Worm (Caenorhabditis elegans) whole organism, midembryonic: ENCODE results near the gene F35H12.6.

Source experiments
- T22C8.4 ChIP-seq: fragments of 200-800 bp; sonication (Bioruptor generic); IDR thresholded peaks from 2 replicates; pipeline ENCODE4 v1.3.6; 2022; ENCODE audit warnings: missing genetic modification characterization, missing compliant biosample characterization
- cog-1 ChIP-seq: sonication (generic microtip); optimal IDR thresholded peaks from 2 replicates; lab custom pipeline; 2016; ENCODE audit warnings: missing genetic modification characterization, missing compliant biosample characterization
- flt-1 ChIP-seq: fragments of 200-800 bp; sonication (Bioruptor generic); IDR thresholded peaks from 2 replicates; pipeline ENCODE4 v1.3.6; 2022; ENCODE audit warnings: missing genetic modification characterization, missing compliant biosample characterization
- klf-2 ChIP-seq: fragments of 200-800 bp; sonication (Bioruptor generic); conservative IDR thresholded peaks from 2 replicates; pipeline ENCODE4 v1.3.6; 2022; ENCODE audit warnings: missing genetic modification reagents, missing genetic modification characterization, missing compliant biosample characterization
- med-1 ChIP-seq: sonication (generic microtip); optimal IDR thresholded peaks from 2 replicates; lab custom pipeline; 2017; ENCODE audit warnings: missing genetic modification characterization, mild to moderate bottlenecking, missing compliant biosample characterization, antibody characterized with exemption, missing genetic modification reagents; ENCODE audit not compliant: insufficient read depth
- ref-1 ChIP-seq: fragments of 200-800 bp; sonication (Bioruptor generic); conservative IDR thresholded peaks from 2 replicates; pipeline ENCODE4 v1.3.6; 2022; ENCODE audit warnings: missing genetic modification reagents, missing genetic modification characterization, missing compliant biosample characterization
- tab-1 ChIP-seq: fragments of 200-800 bp; sonication (Bioruptor generic); IDR thresholded peaks from 2 replicates; pipeline ENCODE4 v1.3.6; 2022; ENCODE audit warnings: missing genetic modification characterization, missing compliant biosample characterization
- ztf-23 ChIP-seq: fragments of 200-800 bp; sonication (Bioruptor generic); IDR thresholded peaks from 2 replicates; pipeline ENCODE4 v1.3.6; 2022; ENCODE audit warnings: missing genetic modification reagents, missing genetic modification characterization, missing compliant biosample characterization
- ztf-29 ChIP-seq: fragments of 200-800 bp; sonication (Bioruptor generic); IDR thresholded peaks from 2 replicates; pipeline ENCODE4 v1.3.6; 2022; ENCODE audit warnings: missing genetic modification reagents, missing genetic modification characterization, missing compliant biosample characterization

F35H12.6 gene

DNA sequence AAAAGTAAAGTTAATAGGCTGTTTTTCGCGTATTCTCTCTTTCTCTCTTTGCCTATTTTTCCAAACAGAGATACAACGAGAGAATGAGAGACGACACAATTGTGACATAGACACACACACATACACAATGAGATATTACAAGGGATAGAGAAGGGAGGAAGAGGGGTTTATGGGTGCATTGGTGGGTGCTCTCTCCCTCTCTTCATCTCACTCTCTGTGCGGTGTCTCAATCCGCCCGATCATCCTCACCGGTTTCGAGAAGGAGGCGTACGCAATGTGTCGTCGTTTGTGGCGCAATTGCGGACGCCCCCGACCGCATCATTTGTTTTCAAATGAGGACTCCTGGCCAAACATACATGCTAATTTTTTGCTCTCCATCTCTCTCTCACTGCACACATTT lies 36.4 kb downstream of the F35H12.6 start:
- TF ChIP-seq cog-1 (peak; percentile 96), ztf-23 (GFP tag; lab: Robert Waterston, UW) (peak; percentile 69; the same call in 1 of the 2 replicates), ref-1 (GFP tag; lab: Robert Waterston, UW) (no peak), T22C8.4 (GFP tag; lab: Robert Waterston, UW) (no peak), tab-1 (GFP tag; lab: Robert Waterston, UW) (peak; percentile 80), flt-1 (GFP tag; lab: Robert Waterston, UW) (peak; percentile 79), med-1 (GFP tag; lab: Kevin White, UChicago) (no peak), klf-2 (peak; percentile 59; the same call in 1 of the 2 replicates), ztf-29 (no peak)

DNA sequence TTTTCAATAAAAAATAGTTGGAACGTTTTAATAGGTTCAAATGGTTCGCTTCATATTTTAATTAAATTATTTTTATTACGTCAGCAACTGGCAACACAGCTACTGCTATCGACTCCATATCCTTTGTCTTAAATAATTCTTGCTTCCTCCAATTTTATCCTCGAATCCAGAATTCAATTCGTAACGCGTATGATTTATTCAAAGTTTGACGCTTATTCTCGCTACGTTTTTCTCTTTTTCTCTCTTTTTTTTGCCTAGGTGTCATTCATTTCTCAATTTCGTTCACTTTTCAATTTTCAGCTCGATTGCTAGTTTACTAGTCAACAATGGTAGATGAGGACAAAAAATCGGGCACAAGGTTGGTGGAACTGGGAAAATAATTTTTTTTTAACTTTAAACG lies 37.4 kb downstream of the F35H12.6 start, which contains the start of gene arr-1:
Gene arr-1 (plus strand): TSS at position 301 of the 400 bp plus-strand sequence.
- no peak for TF ChIP-seq ref-1 (GFP tag; lab: Robert Waterston, UW)
- no peak for TF ChIP-seq cog-1
- no peak for TF ChIP-seq ztf-23 (GFP tag; lab: Robert Waterston, UW)
- no peak for TF ChIP-seq tab-1 (GFP tag; lab: Robert Waterston, UW)
- no peak for TF ChIP-seq T22C8.4 (GFP tag; lab: Robert Waterston, UW)
- TF ChIP-seq ztf-29 = no peak
- no peak for TF ChIP-seq klf-2
- no peak for TF ChIP-seq med-1 (GFP tag; lab: Kevin White, UChicago)
- TF ChIP-seq flt-1 (GFP tag; lab: Robert Waterston, UW) = no peak

DNA sequence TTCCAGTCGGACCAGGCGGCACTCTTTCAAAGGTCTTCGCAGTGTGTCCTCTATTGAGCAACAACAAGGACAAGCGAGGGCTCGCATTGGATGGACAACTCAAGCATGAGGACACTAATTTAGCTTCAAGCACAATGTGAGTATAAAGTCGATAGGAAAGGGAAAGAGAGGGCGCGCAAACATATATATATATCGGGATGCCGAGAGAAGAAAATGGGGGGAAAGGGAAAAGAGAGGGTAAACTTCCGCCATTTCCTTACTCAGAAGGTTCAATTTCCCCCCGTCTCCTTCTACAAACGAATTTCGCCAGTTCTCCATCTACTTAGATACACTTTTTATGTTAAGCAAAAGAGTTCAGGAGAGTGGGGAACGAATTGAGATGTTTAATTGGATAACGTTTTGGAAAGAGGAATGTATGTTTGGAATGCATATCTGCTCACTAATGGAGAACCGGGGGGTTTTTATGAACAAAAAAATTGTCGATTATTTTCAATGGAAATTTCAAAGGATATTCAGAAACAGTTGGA lies 39.5 kb downstream of the F35H12.6 start:
- TF ChIP-seq cog-1 (peak; percentile 8), ztf-29 (no peak), klf-2 (no peak)

DNA sequence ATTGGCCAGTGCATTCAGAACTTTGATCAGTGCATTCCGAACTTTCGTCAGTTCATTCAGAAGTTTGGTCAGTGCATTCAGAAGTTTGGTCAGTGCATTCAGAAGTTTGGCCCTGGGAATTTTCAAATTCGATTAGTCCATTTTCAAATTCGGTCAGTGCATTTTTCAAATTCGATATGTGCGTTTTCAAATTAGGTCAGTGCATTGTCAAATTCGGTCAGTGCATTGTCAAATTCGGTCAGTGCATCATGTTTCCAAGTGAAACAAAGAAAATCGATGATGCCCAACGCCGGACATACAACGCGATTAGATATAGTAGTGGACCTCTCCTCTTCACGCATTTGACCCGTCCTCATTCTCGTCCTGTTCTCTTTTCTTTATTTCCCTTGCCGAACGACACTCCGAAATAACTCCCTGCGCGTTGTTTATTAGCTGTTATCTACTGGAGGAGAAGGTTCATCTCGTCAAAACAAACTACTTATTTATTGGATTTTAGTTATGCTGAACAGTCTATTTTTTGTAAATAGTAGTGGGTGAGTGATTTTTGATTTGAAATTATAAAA lies 41.5 kb downstream of the F35H12.6 start, which contains the start of gene apm-3:
Gene apm-3 (plus strand): TSS at position 477 of the 563 bp plus-strand sequence.
- peak; percentile 36 for TF ChIP-seq cog-1
- 0 out of 2 replicates have a peak, but pooled peaks have one; percentile 53 for TF ChIP-seq tab-1 (GFP tag; lab: Robert Waterston, UW)
- no peak for TF ChIP-seq flt-1 (GFP tag; lab: Robert Waterston, UW)
- no peak for TF ChIP-seq ztf-29
- TF ChIP-seq T22C8.4 (GFP tag; lab: Robert Waterston, UW) = 0 out of 2 replicates have a peak, but pooled peaks have one; percentile 17

DNA sequence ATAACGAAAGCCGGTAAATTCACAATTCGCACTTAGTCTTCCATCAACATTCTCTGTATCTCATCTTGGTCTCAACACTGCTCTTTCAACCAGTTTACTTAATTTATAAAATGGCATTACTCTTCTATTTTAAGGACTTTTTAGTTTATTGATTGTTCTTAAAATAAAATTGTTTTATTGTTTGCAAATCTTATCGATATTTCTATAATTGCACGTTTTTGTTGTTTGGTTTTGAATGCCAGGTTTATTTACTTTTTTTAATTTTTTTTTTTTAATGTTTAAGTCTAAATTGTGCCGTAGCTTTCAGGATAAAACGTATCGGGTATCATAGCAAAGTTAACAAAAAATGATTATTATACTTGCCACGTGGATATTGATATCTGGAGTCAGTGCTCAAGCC lies 44.5 kb downstream of the F35H12.6 start, which contains the start of gene chil-10:
Gene chil-10 (plus strand): TSS at position 301 of the 400 bp plus-strand sequence.
- no peak for TF ChIP-seq klf-2
- no peak for TF ChIP-seq flt-1 (GFP tag; lab: Robert Waterston, UW)
- no peak for TF ChIP-seq tab-1 (GFP tag; lab: Robert Waterston, UW)
- TF ChIP-seq cog-1 = no peak
- no peak for TF ChIP-seq ztf-23 (GFP tag; lab: Robert Waterston, UW)
- no peak for TF ChIP-seq T22C8.4 (GFP tag; lab: Robert Waterston, UW)
- TF ChIP-seq ref-1 (GFP tag; lab: Robert Waterston, UW) = no peak
- no peak for TF ChIP-seq ztf-29
- TF ChIP-seq med-1 (GFP tag; lab: Kevin White, UChicago) = no peak

DNA sequence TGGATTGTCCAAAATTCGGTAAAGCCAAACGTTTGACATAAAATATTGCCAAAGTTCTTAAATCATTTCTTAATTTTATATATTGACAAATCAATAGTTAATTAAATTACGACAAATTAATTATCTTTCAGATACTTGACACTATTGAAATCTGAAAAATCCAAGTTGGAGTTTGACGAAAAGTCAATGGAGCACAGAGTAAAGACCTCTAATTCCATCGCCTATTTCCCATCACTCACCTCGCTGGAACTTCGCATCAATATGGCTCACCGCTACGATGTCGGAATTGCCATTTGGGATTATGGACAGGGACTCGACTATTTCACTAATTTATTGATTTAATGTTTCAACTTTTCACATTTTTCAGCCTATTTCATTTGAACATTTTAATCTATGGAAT lies 47.0 kb downstream of the F35H12.6 start:
- TF ChIP-seq flt-1 (GFP tag; lab: Robert Waterston, UW) (no peak), klf-2 (no peak), tab-1 (GFP tag; lab: Robert Waterston, UW) (no peak), T22C8.4 (GFP tag; lab: Robert Waterston, UW) (no peak), ztf-23 (GFP tag; lab: Robert Waterston, UW) (no peak), cog-1 (no peak), ref-1 (GFP tag; lab: Robert Waterston, UW) (no peak), ztf-29 (no peak), med-1 (GFP tag; lab: Kevin White, UChicago) (no peak)

DNA sequence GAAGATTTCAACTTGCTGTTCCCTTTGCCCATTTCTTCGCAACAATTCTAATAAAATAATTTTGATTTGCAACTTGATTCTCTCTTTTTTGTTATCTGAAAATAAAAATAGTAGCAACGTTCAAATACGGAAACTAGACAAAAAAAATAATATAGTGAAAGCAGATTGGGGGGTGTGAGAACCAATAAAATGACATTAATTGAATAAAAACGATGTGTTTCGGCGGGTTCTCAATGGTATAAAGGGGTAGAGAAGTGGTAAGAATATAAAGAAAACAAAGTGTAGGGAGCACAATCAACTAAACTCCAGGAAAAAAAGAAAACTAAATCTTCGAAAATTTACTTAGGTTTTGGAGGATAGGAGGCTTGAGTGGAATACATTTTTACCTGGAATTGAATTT lies 50.1 kb downstream of the F35H12.6 start, which contains the start of gene ncs-1:
Gene ncs-1 (minus strand): TSS at position 101 of the 400 bp plus-strand sequence.
- no peak for TF ChIP-seq cog-1
